Worm (Caenorhabditis elegans) whole organism, L1 larva: ENCODE measurements around the gene cpt-5.

Source experiments
- C16A3.4 ChIP-seq: fragments of 150-350 bp; optimal IDR thresholded peaks from 2 replicates; lab custom pipeline; 2014; ENCODE audit warnings: missing biosample characterization, missing genetic modification characterization
- C34B4.2 ChIP-seq: sonication (generic microtip); optimal IDR thresholded peaks from 2 replicates; lab custom pipeline; 2017; ENCODE audit warnings: mild to moderate bottlenecking, missing genetic modification characterization, missing compliant biosample characterization
- F16B12.6 ChIP-seq: fragments of 150-350 bp; optimal IDR thresholded peaks from 2 replicates; lab custom pipeline; 2014; ENCODE audit warnings: missing biosample characterization, missing genetic modification characterization
- Y116A8C.19 ChIP-seq: sonication (generic microtip); optimal IDR thresholded peaks from 2 replicates; lab custom pipeline; 2016; ENCODE audit warnings: missing compliant biosample characterization, missing genetic modification characterization, borderline replicate concordance
- aha-1 ChIP-seq: fragments of 150-350 bp; optimal IDR thresholded peaks from 2 replicates; lab custom pipeline; 2014; ENCODE audit warnings: missing biosample characterization, missing genetic modification characterization
- alr-1 ChIP-seq: fragments of 200-800 bp; sonication (Bioruptor generic); optimal IDR thresholded peaks from 2 replicates; lab custom pipeline; 2018; ENCODE audit warnings: borderline replicate concordance, mild to moderate bottlenecking, missing genetic modification characterization, missing compliant biosample characterization
- blmp-1 ChIP-seq: fragments of 150-350 bp; optimal IDR thresholded peaks from 2 replicates; lab custom pipeline; 2014; ENCODE audit warnings: missing biosample characterization, missing genetic modification characterization
- ceh-82 ChIP-seq, 3 experiments: fragments of 150-350 bp in 1 of 3; sonication (generic microtip) in 2 of 3; optimal IDR thresholded peaks; 2 replicates each; lab custom pipeline; 2014 to 2017; ENCODE audit warnings: missing biosample characterization in 3 of 3, missing genetic modification characterization in 3 of 3
- ceh-88 ChIP-seq: fragments of 200-800 bp; sonication (Bioruptor generic); IDR thresholded peaks from 2 replicates; pipeline ENCODE4 v1.3.6; 2022; ENCODE audit warnings: missing genetic modification characterization, missing compliant biosample characterization
- ceh-90 ChIP-seq: sonication (generic microtip); optimal IDR thresholded peaks from 2 replicates; lab custom pipeline; 2016; ENCODE audit warnings: missing genetic modification characterization, missing compliant biosample characterization
- dsc-1 ChIP-seq: sonication (generic microtip); optimal IDR thresholded peaks from 2 replicates; lab custom pipeline; 2016; ENCODE audit warnings: mild to moderate bottlenecking, missing genetic modification characterization, missing compliant biosample characterization
- egl-13 ChIP-seq: sonication (generic microtip); optimal IDR thresholded peaks from 2 replicates; lab custom pipeline; 2016; ENCODE audit warnings: missing genotype, missing genetic modification reagents, missing genetic modification characterization, missing compliant biosample characterization
- elt-2 ChIP-seq: sonication (generic microtip); optimal IDR thresholded peaks from 2 replicates; lab custom pipeline; 2016; ENCODE audit warnings: missing genetic modification characterization, mild to moderate bottlenecking, inconsistent platforms, missing compliant biosample characterization, missing genetic modification reagents
- fkh-10 ChIP-seq: sonication (generic microtip); optimal IDR thresholded peaks from 2 replicates; lab custom pipeline; 2017; ENCODE audit warnings: missing biosample characterization, missing genetic modification reagents, missing genetic modification characterization
- fkh-4 ChIP-seq: sonication (generic microtip); optimal IDR thresholded peaks from 2 replicates; lab custom pipeline; 2016; ENCODE audit warnings: missing compliant biosample characterization, missing genetic modification characterization, borderline replicate concordance
- fkh-8 ChIP-seq: sonication (generic microtip); optimal IDR thresholded peaks from 2 replicates; lab custom pipeline; 2016; ENCODE audit warnings: mild to moderate bottlenecking, missing genetic modification characterization, missing compliant biosample characterization
- hlh-17 ChIP-seq: fragments of 200-800 bp; sonication (Bioruptor generic); optimal IDR thresholded peaks from 2 replicates; lab custom pipeline; 2018; ENCODE audit warnings: missing genetic modification characterization, mild to moderate bottlenecking, missing compliant biosample characterization, moderate library complexity, borderline replicate concordance
- hpl-2 ChIP-seq: fragments of 150-350 bp; optimal IDR thresholded peaks from 2 replicates; lab custom pipeline; 2014; ENCODE audit warnings: missing biosample characterization, missing genetic modification reagents, missing genetic modification characterization
- isw-1 ChIP-seq: fragments of 200-800 bp; sonication (Bioruptor generic); IDR thresholded peaks from 2 replicates; pipeline ENCODE4 v1.3.6; 2022; ENCODE audit warnings: missing genetic modification characterization, missing compliant biosample characterization
- jun-1 ChIP-seq: fragments of 150-350 bp; optimal IDR thresholded peaks from 2 replicates; lab custom pipeline; 2014; ENCODE audit warnings: missing biosample characterization, missing genetic modification reagents, missing genetic modification characterization
- lin-13 ChIP-seq: fragments of 150-350 bp; optimal IDR thresholded peaks from 2 replicates; lab custom pipeline; 2014; ENCODE audit warnings: missing biosample characterization, missing genetic modification reagents, missing genetic modification characterization
- lin-14 ChIP-seq: fragments of 200-800 bp; sonication (Bioruptor generic); optimal IDR thresholded peaks from 2 replicates; lab custom pipeline; 2018; ENCODE audit warnings: mild to moderate bottlenecking, missing genetic modification characterization, moderate library complexity, missing compliant biosample characterization
- lin-15B ChIP-seq: fragments of 150-350 bp; sonication (generic microtip); optimal IDR thresholded peaks from 3 replicates; lab custom pipeline; 2014; ENCODE audit warnings: missing biosample characterization, missing genetic modification characterization
- lin-35 ChIP-seq, 2 experiments: fragments of 150-350 bp; optimal IDR thresholded peaks; 2 replicates each; lab custom pipeline; 2014; ENCODE audit warnings: missing biosample characterization in 2 of 2, missing genetic modification characterization in 2 of 2, missing genetic modification reagents in 2 of 2
- lir-3 ChIP-seq: sonication (generic microtip); optimal IDR thresholded peaks from 2 replicates; lab custom pipeline; 2016; ENCODE audit warnings: mild to moderate bottlenecking, missing genetic modification characterization, moderate library complexity, missing compliant biosample characterization; ENCODE audit not compliant: poor library complexity
- lsy-2 ChIP-seq, 2 experiments: fragments of 150-350 bp; optimal IDR thresholded peaks; 2 replicates each; lab custom pipeline; 2014; ENCODE audit warnings: missing biosample characterization in 2 of 2, missing genetic modification characterization in 2 of 2
- mef-2 ChIP-seq: fragments of 150-350 bp; optimal IDR thresholded peaks from 2 replicates; lab custom pipeline; 2014; ENCODE audit warnings: missing biosample characterization, missing genetic modification characterization
- mep-1 ChIP-seq: fragments of 150-350 bp; optimal IDR thresholded peaks from 2 replicates; lab custom pipeline; 2014; ENCODE audit warnings: missing biosample characterization, missing genetic modification characterization
- nhr-12 ChIP-seq: sonication (generic microtip); optimal IDR thresholded peaks from 2 replicates; lab custom pipeline; 2017; ENCODE audit warnings: missing biosample characterization, missing genetic modification characterization
- nhr-20 ChIP-seq: sonication (generic microtip); optimal IDR thresholded peaks from 2 replicates; lab custom pipeline; 2016; ENCODE audit warnings: mild to moderate bottlenecking, missing genetic modification characterization, missing compliant biosample characterization
- nhr-237 ChIP-seq: fragments of 150-350 bp; optimal IDR thresholded peaks from 2 replicates; lab custom pipeline; 2014; ENCODE audit warnings: missing biosample characterization, missing genetic modification characterization
- nhr-28 ChIP-seq: fragments of 150-350 bp; optimal IDR thresholded peaks from 2 replicates; lab custom pipeline; 2014; ENCODE audit warnings: missing biosample characterization, missing genetic modification characterization
- nhr-47 ChIP-seq: sonication (generic microtip); optimal IDR thresholded peaks from 2 replicates; lab custom pipeline; 2016; ENCODE audit warnings: mild to moderate bottlenecking, missing genetic modification characterization, moderate library complexity, missing compliant biosample characterization
- nhr-71 ChIP-seq: sonication (generic microtip); optimal IDR thresholded peaks from 2 replicates; lab custom pipeline; 2016; ENCODE audit warnings: mild to moderate bottlenecking, missing genetic modification characterization, moderate library complexity, missing compliant biosample characterization
- nhr-76 ChIP-seq: sonication (generic microtip); optimal IDR thresholded peaks from 2 replicates; lab custom pipeline; 2017; ENCODE audit warnings: missing biosample characterization, missing genetic modification characterization
- nhr-85 ChIP-seq: sonication (generic microtip); peaks from one replicate; lab custom pipeline; 2016; ENCODE audit warnings: missing genetic modification characterization, inconsistent platforms, missing compliant biosample characterization
- nhr-90 ChIP-seq: sonication (generic microtip); optimal IDR thresholded peaks from 2 replicates; lab custom pipeline; 2016; ENCODE audit warnings: mild to moderate bottlenecking, missing genetic modification characterization, missing compliant biosample characterization; ENCODE audit not compliant: poor library complexity
- pax-3 ChIP-seq: fragments of 200-800 bp; sonication (Bioruptor generic); optimal IDR thresholded peaks from 2 replicates; lab custom pipeline; 2018; ENCODE audit warnings: mild to moderate bottlenecking, missing genetic modification characterization, moderate library complexity, missing compliant biosample characterization
- pqm-1 ChIP-seq: sonication (generic microtip); optimal IDR thresholded peaks from 3 replicates; lab custom pipeline; 2017; ENCODE audit warnings: missing biosample characterization, missing genetic modification characterization
- rnt-1 ChIP-seq: sonication (generic microtip); optimal IDR thresholded peaks from 2 replicates; lab custom pipeline; 2016; ENCODE audit warnings: mild to moderate bottlenecking, missing genetic modification characterization, moderate library complexity, missing compliant biosample characterization
- skn-1 ChIP-seq: fragments of 150-350 bp; optimal IDR thresholded peaks from 2 replicates; lab custom pipeline; 2014; ENCODE audit warnings: missing biosample characterization, missing genetic modification characterization
- snpc-4 ChIP-seq: fragments of 150-350 bp; optimal IDR thresholded peaks from 2 replicates; lab custom pipeline; 2014; ENCODE audit warnings: missing biosample characterization, missing genetic modification characterization
- snu-23 ChIP-seq: sonication (generic microtip); optimal IDR thresholded peaks from 2 replicates; lab custom pipeline; 2016; ENCODE audit warnings: missing genetic modification characterization, missing compliant biosample characterization
- sox-4 ChIP-seq: sonication (generic microtip); optimal IDR thresholded peaks from 2 replicates; lab custom pipeline; 2016; ENCODE audit warnings: missing genetic modification characterization, missing compliant biosample characterization
- sup-37 ChIP-seq: fragments of 200-800 bp; sonication (Bioruptor generic); optimal IDR thresholded peaks from 2 replicates; lab custom pipeline; 2018; ENCODE audit warnings: mild to moderate bottlenecking, missing genetic modification characterization, missing compliant biosample characterization
- unc-130 ChIP-seq: fragments of 150-350 bp; optimal IDR thresholded peaks from 2 replicates; lab custom pipeline; 2017; ENCODE audit warnings: missing biosample characterization, missing genetic modification characterization, inconsistent platforms
- unc-62 ChIP-seq: fragments of 150-350 bp; optimal IDR thresholded peaks from 2 replicates; lab custom pipeline; 2014; ENCODE audit warnings: missing biosample characterization, missing genetic modification reagents, missing genetic modification characterization
- unc-86 ChIP-seq: sonication (generic microtip); optimal IDR thresholded peaks from 2 replicates; lab custom pipeline; 2016; ENCODE audit warnings: missing genetic modification characterization, missing compliant biosample characterization
- unc-98 ChIP-seq: fragments of 200-800 bp; sonication (Bioruptor generic); IDR thresholded peaks from 2 replicates; pipeline ENCODE4 v1.3.6; 2022; ENCODE audit warnings: missing genetic modification characterization, missing compliant biosample characterization
- vab-15 ChIP-seq: sonication (generic microtip); optimal IDR thresholded peaks from 2 replicates; lab custom pipeline; 2017; ENCODE audit warnings: missing genotype, mild to moderate bottlenecking, missing genetic modification characterization, missing compliant biosample characterization
- zag-1 ChIP-seq: fragments of 150-350 bp; optimal IDR thresholded peaks from 2 replicates; lab custom pipeline; 2014; ENCODE audit warnings: missing biosample characterization, missing genetic modification characterization
- ztf-11 ChIP-seq, 2 experiments: sonication (generic microtip); optimal IDR thresholded peaks; 2 replicates each; lab custom pipeline; 2016 to 2017; ENCODE audit warnings: missing genetic modification characterization in 2 of 2, missing biosample characterization in 1 of 2, missing compliant biosample characterization in 1 of 2
- ztf-4 ChIP-seq: fragments of 150-350 bp; optimal IDR thresholded peaks from 2 replicates; lab custom pipeline; 2014; ENCODE audit warnings: missing biosample characterization, missing genetic modification characterization

The cpt-5 gene

DNA sequence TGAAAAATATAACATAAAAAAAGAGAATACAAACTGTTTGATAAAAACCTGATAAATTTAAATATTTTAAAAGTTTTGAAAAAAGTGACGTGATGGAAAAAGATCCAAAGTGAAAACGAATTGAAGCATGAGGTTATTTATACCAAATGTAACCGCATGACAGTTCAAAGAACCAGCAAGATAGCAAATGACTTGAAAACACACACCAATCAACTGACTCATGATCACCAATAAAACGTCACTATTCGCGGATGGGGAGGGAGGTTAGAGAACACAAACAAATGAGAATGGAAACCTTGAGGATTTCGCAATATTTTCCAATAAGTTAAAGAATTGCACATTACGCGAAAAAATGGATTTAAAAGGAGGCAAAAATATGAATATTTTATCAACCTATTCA, 36.4 kb downstream of the cpt-5 start, which contains the start of gene C06B3.7 (continued):
- peak; percentile 64 to 90 for TF ChIP-seq lin-35 (GFP tag; optimal IDR thresholded peaks at IDR 0.05; lab: Kevin White, UChicago)
- TF ChIP-seq ceh-90 (tag; lab: Kevin White, UChicago) = peak; percentile 26
- TF ChIP-seq rnt-1 (tag; lab: Kevin White, UChicago) = peak; percentile 85
- TF ChIP-seq ztf-4 = peak; percentile 81
- TF ChIP-seq C16A3.4 = peak; percentile 90
- TF ChIP-seq fkh-10 (GFP tag; lab: Kevin White, UChicago) = no peak
- TF ChIP-seq blmp-1 (tag; lab: Kevin White, UChicago) = peak; percentile 89
- no peak for TF ChIP-seq egl-13 (tag; lab: Kevin White, UChicago)
- TF ChIP-seq hpl-2 = no peak
- TF ChIP-seq elt-2 (tag; lab: Kevin White, UChicago) = peak; percentile 85
- peak; percentile 90 for TF ChIP-seq fkh-8 (tag; lab: Kevin White, UChicago)
- peak; percentile 44 for TF ChIP-seq snpc-4 (tag; lab: Kevin White, UChicago)
- peak; percentile 10 for TF ChIP-seq aha-1
- no peak for TF ChIP-seq alr-1 (tag; lab: Kevin White, UChicago)
- TF ChIP-seq vab-15 = peak; percentile 100
- TF ChIP-seq sox-4 (tag; lab: Kevin White, UChicago) = peak; percentile 61
- peak; percentile 90 for TF ChIP-seq snu-23
- TF ChIP-seq unc-130 (tag; lab: Kevin White, UChicago) = peak; percentile 96
- TF ChIP-seq unc-98 (GFP tag; lab: Robert Waterston, UW) = no peak
- no peak for TF ChIP-seq unc-62 (GFP tag; lab: Kevin White, UChicago)
- peak; percentile 84 for TF ChIP-seq skn-1 (tag; lab: Kevin White, UChicago)
- TF ChIP-seq fkh-4 (tag; lab: Kevin White, UChicago) = no peak
- TF ChIP-seq nhr-76 (tag; lab: Kevin White, UChicago) = no peak
- TF ChIP-seq Y116A8C.19 (tag; lab: Kevin White, UChicago) = no peak
- peak; percentile 83 for TF ChIP-seq nhr-90 (tag; lab: Kevin White, UChicago)
- TF ChIP-seq zag-1 (tag; lab: Kevin White, UChicago) = no peak
- TF ChIP-seq F16B12.6 = no peak
- TF ChIP-seq ceh-82 (tag; optimal IDR thresholded peaks at IDR 0.05; lab: Kevin White, UChicago) = peak in 2 of 3 experiments; percentile 40 to 52
- TF ChIP-seq lin-14 (GFP tag; lab: Kevin White, UChicago) = peak; percentile 95
- TF ChIP-seq nhr-12 (tag; lab: Kevin White, UChicago) = no peak
- TF ChIP-seq nhr-85 (tag; lab: Kevin White, UChicago) = peak; percentile 97
- TF ChIP-seq nhr-71 = peak; percentile 97
- peak; percentile 59 for TF ChIP-seq lir-3
- peak; percentile 78 for TF ChIP-seq lin-13 (GFP tag; lab: Kevin White, UChicago)
- peak; percentile 82 for TF ChIP-seq pax-3 (tag; lab: Kevin White, UChicago)
- peak; percentile 94 for TF ChIP-seq nhr-20 (tag; lab: Kevin White, UChicago)
- peak; percentile 33; the same call in 1 of the 2 replicates for TF ChIP-seq ceh-88 (GFP tag; lab: Robert Waterston, UW)
- TF ChIP-seq C34B4.2 = no peak
- peak; percentile 74 to 85 for TF ChIP-seq lsy-2 (tag; optimal IDR thresholded peaks at IDR 0.05; lab: Kevin White, UChicago)
- peak; percentile 88 for TF ChIP-seq mep-1
- peak; percentile 83 for TF ChIP-seq nhr-47 (tag; lab: Kevin White, UChicago)
- peak; percentile 84 for TF ChIP-seq dsc-1 (tag; lab: Kevin White, UChicago)
- no peak for TF ChIP-seq ztf-11 (tag; optimal IDR thresholded peaks at IDR 0.05; lab: Kevin White, UChicago)
- TF ChIP-seq pqm-1 = peak; percentile 46
- TF ChIP-seq isw-1 (GFP tag; lab: Robert Waterston, UW) = peak; percentile 16; the same call in 1 of the 2 replicates
- peak; percentile 64 for TF ChIP-seq mef-2 (tag; lab: Kevin White, UChicago)
- TF ChIP-seq unc-86 = no peak
- peak; percentile 73 for TF ChIP-seq jun-1
- no peak for TF ChIP-seq hlh-17
- TF ChIP-seq lin-15B (tag; lab: Kevin White, UChicago) = no peak
- TF ChIP-seq nhr-28 (tag; lab: Kevin White, UChicago) = no peak
- TF ChIP-seq nhr-237 (tag; lab: Kevin White, UChicago) = peak; percentile 53
- TF ChIP-seq sup-37 = no peak
